Fruit fly (Drosophila melanogaster) whole organism: ENCODE measurements around the gene CG18171.

Experiments used
- CG8478 ChIP-seq: fragments of >200 bp; optimal IDR thresholded peaks from 2 replicates; lab custom pipeline; 2018; ENCODE audit warnings: inconsistent platforms
- Dll ChIP-seq: fragments of >200 bp; optimal IDR thresholded peaks from 2 replicates; lab custom pipeline; 2017
- EcR ChIP-seq, 2 experiments: fragments of >200 bp; optimal IDR thresholded peaks; 2 replicates each; lab custom pipeline; 2017; ENCODE audit warnings: missing biosample characterization in 2 of 2, missing genetic modification characterization in 2 of 2, missing genetic modification reagents in 2 of 2

- TF ChIP-seq CG8478 (lab: Kevin White, UChicago): no peak
- no peak for TF ChIP-seq EcR (GFP tag; optimal IDR thresholded peaks at IDR 0.05; lab: Kevin White, UChicago)
- TF ChIP-seq Dll (lab: Kevin White, UChicago): no peak
These were observed 4.5 kb upstream of the CG18171 start for dm6 chr3L:1727431-1727830.
